Worm (Caenorhabditis elegans) whole organism, young adult: ENCODE results near the gene inso-1.

Experiments
- F39B2.1 ChIP-seq: fragments of 200-800 bp; sonication (Bioruptor generic); IDR thresholded peaks from 2 replicates; pipeline ENCODE4 v1.3.6; 2022; ENCODE audit warnings: missing genetic modification reagents, missing genetic modification characterization, missing compliant biosample characterization
- K11D2.4 ChIP-seq: fragments of 200-800 bp; sonication (Bioruptor generic); IDR thresholded peaks from 2 replicates; pipeline ENCODE4 v1.3.6; 2022; ENCODE audit warnings: missing genetic modification reagents, missing genetic modification characterization, missing compliant biosample characterization
- Y95B8A.8 ChIP-seq: fragments of 200-800 bp; sonication (Bioruptor generic); IDR thresholded peaks from 2 replicates; pipeline ENCODE4 v1.3.6; 2022; ENCODE audit warnings: missing genetic modification reagents, missing genetic modification characterization, missing compliant biosample characterization
- ZK185.1 ChIP-seq: sonication (generic microtip); optimal IDR thresholded peaks from 2 replicates; lab custom pipeline; 2016; ENCODE audit warnings: mild to moderate bottlenecking, missing genetic modification characterization, missing compliant biosample characterization; ENCODE audit not compliant: poor library complexity, severe bottlenecking
- akir-1 ChIP-seq: fragments of 200-800 bp; sonication (Bioruptor generic); optimal IDR thresholded peaks from 2 replicates; lab custom pipeline; 2018; ENCODE audit warnings: mild to moderate bottlenecking, missing genetic modification characterization, moderate library complexity, missing compliant biosample characterization
- aptf-2 ChIP-seq: fragments of 200-800 bp; sonication (Bioruptor generic); conservative IDR thresholded peaks from 2 replicates; pipeline ENCODE4 v1.3.6; 2022; ENCODE audit warnings: missing genetic modification reagents, missing genetic modification characterization, missing compliant biosample characterization
- atf-7 ChIP-seq: sonication (generic microtip); optimal IDR thresholded peaks from 2 replicates; lab custom pipeline; 2017; ENCODE audit warnings: mild to moderate bottlenecking, missing genetic modification characterization, missing compliant biosample characterization
- cebp-1 ChIP-seq, 2 experiments: fragments of 200-800 bp in 1 of 2; sonication (Bioruptor generic) in 1 of 2; sonication (generic microtip) in 1 of 2; IDR thresholded peaks in 1 of 2; optimal IDR thresholded peaks in 1 of 2; 2 replicates each; pipeline versions ENCODE4 v1.3.6 to Lab custom; 2017 to 2022; ENCODE audit warnings: missing compliant biosample characterization in 2 of 2, missing genetic modification characterization in 2 of 2, mild to moderate bottlenecking in 1 of 2, missing genetic modification reagents in 1 of 2, moderate library complexity in 1 of 2
- ceh-79 ChIP-seq: sonication (generic microtip); optimal IDR thresholded peaks from 2 replicates; lab custom pipeline; 2017; ENCODE audit warnings: mild to moderate bottlenecking, missing genetic modification characterization, missing compliant biosample characterization
- chd-7 ChIP-seq: sonication (generic microtip); optimal IDR thresholded peaks from 2 replicates; lab custom pipeline; 2016; ENCODE audit warnings: mild to moderate bottlenecking, missing genetic modification characterization, moderate library complexity, missing compliant biosample characterization
- dox-1 ChIP-seq: fragments of 200-800 bp; sonication (Bioruptor generic); IDR thresholded peaks from 2 replicates; pipeline ENCODE4 v1.3.6; 2022; ENCODE audit warnings: missing genetic modification reagents, missing genetic modification characterization, missing compliant biosample characterization
- ekl-4 ChIP-seq: fragments of 200-800 bp; sonication (Bioruptor generic); IDR thresholded peaks from 2 replicates; pipeline ENCODE4 v1.3.6; 2022; ENCODE audit warnings: missing genetic modification reagents, missing genetic modification characterization, missing compliant biosample characterization
- gei-17 ChIP-seq: fragments of 200-800 bp; sonication (Bioruptor generic); optimal IDR thresholded peaks from 2 replicates; lab custom pipeline; 2018; ENCODE audit warnings: mild to moderate bottlenecking, missing genetic modification characterization, missing compliant biosample characterization
- let-526 ChIP-seq: fragments of 200-800 bp; sonication (Bioruptor generic); IDR thresholded peaks from 2 replicates; pipeline ENCODE4 v1.3.6; 2022; ENCODE audit warnings: missing genetic modification reagents, missing genetic modification characterization, missing compliant biosample characterization
- let-607 ChIP-seq, 2 experiments: fragments of 200-800 bp in 1 of 2; sonication (Bioruptor generic) in 1 of 2; sonication (generic microtip) in 1 of 2; optimal IDR thresholded peaks; 2 replicates each; lab custom pipeline; 2016 to 2018; ENCODE audit warnings: mild to moderate bottlenecking in 2 of 2, missing compliant biosample characterization in 2 of 2, missing genetic modification characterization in 2 of 2, moderate library complexity in 2 of 2, missing genotype in 1 of 2
- lin-35 ChIP-seq, 3 experiments: fragments of 150-350 bp in 2 of 3; sonication (generic microtip) in 1 of 3; optimal IDR thresholded peaks; 2 replicates each; lab custom pipeline; 2014 to 2018; ENCODE audit warnings: missing biosample characterization in 3 of 3, missing genetic modification characterization in 3 of 3, missing genetic modification reagents in 3 of 3
- lin-40 ChIP-seq: sonication (generic microtip); optimal IDR thresholded peaks from 2 replicates; lab custom pipeline; 2016; ENCODE audit warnings: missing genetic modification characterization, mild to moderate bottlenecking, missing compliant biosample characterization, missing genotype, missing genetic modification reagents
- lir-1 ChIP-seq: fragments of 200-800 bp; sonication (Bioruptor generic); conservative IDR thresholded peaks from 2 replicates; pipeline ENCODE4 v1.3.6; 2022; ENCODE audit warnings: missing genetic modification reagents, missing genetic modification characterization, missing compliant biosample characterization
- mcd-1 ChIP-seq: fragments of 200-800 bp; sonication (Bioruptor generic); IDR thresholded peaks from 2 replicates; pipeline ENCODE4 v1.3.6; 2022; ENCODE audit warnings: missing genetic modification reagents, missing genetic modification characterization, missing compliant biosample characterization
- mes-4 ChIP-seq: sonication (generic microtip); optimal IDR thresholded peaks from 2 replicates; lab custom pipeline; 2016; ENCODE audit warnings: missing genotype, missing genetic modification characterization, missing compliant biosample characterization
- nhr-80 ChIP-seq: sonication (generic microtip); optimal IDR thresholded peaks from 2 replicates; lab custom pipeline; 2016; ENCODE audit warnings: missing genetic modification characterization, missing compliant biosample characterization
- pha-4 ChIP-seq: fragments of 150-350 bp; sonication (generic microtip); optimal IDR thresholded peaks from 2 replicates; lab custom pipeline; 2014; ENCODE audit warnings: missing biosample characterization, missing genetic modification reagents, missing genetic modification characterization
- snpc-1.1 ChIP-seq: sonication (generic microtip); optimal IDR thresholded peaks from 2 replicates; lab custom pipeline; 2017; ENCODE audit warnings: missing genetic modification characterization, mild to moderate bottlenecking, missing compliant biosample characterization, antibody characterized with exemption, moderate library complexity, missing genotype, missing genetic modification reagents; ENCODE audit not compliant: insufficient read depth
- tlf-1 ChIP-seq: fragments of 200-800 bp; sonication (Bioruptor generic); optimal IDR thresholded peaks from 2 replicates; lab custom pipeline; 2018; ENCODE audit warnings: mild to moderate bottlenecking, missing genetic modification characterization, missing compliant biosample characterization
- unc-130 ChIP-seq: sonication (generic microtip); optimal IDR thresholded peaks from 2 replicates; lab custom pipeline; 2016; ENCODE audit warnings: missing genetic modification reagents, missing genetic modification characterization, missing compliant biosample characterization
- unc-62 ChIP-seq: fragments of 150-350 bp; optimal IDR thresholded peaks from 2 replicates; lab custom pipeline; 2014; ENCODE audit warnings: missing biosample characterization, missing genetic modification reagents, missing genetic modification characterization
- zim-3 ChIP-seq: sonication (generic microtip); optimal IDR thresholded peaks from 2 replicates; lab custom pipeline; 2017; ENCODE audit warnings: mild to moderate bottlenecking, missing genetic modification characterization, moderate library complexity, missing compliant biosample characterization
- ztf-26 ChIP-seq: sonication (generic microtip); optimal IDR thresholded peaks from 2 replicates; lab custom pipeline; 2017; ENCODE audit warnings: missing genetic modification characterization, missing compliant biosample characterization
- ztf-28 ChIP-seq: fragments of 200-800 bp; sonication (Bioruptor generic); IDR thresholded peaks from 2 replicates; pipeline ENCODE4 v1.3.6; 2022; ENCODE audit warnings: missing genetic modification reagents, missing genetic modification characterization, missing compliant biosample characterization

The inso-1 gene

ce11 chrX:1329847-1330246, 29.9 kb downstream of the inso-1 start, which contains the start of gene F21E9.2:
TSS of gene F21E9.2 (minus strand) at chrX:1329947.
- TF ChIP-seq unc-130 = no peak
- no peak for TF ChIP-seq ekl-4 (GFP tag; lab: Robert Waterston, UW)
- no peak for TF ChIP-seq ztf-26 (tag; lab: Kevin White, UChicago)
- TF ChIP-seq mcd-1 = no peak

- peak; percentile 56 for TF ChIP-seq tlf-1 (GFP tag; lab: Kevin White, UChicago)
- TF ChIP-seq unc-62 = peak; percentile 75
- TF ChIP-seq nhr-80 (tag; lab: Kevin White, UChicago) = peak; percentile 83
- peak; percentile 57 to 72 for TF ChIP-seq let-607 (tag; optimal IDR thresholded peaks at IDR 0.05; lab: Kevin White, UChicago)
- TF ChIP-seq dox-1 = peak; percentile 32; the same call in 1 of the 2 replicates
- 0 out of 2 replicates have a peak, but pooled peaks have one; percentile 52 for TF ChIP-seq Y95B8A.8 (GFP tag; lab: Robert Waterston, UW)
- no peak for TF ChIP-seq snpc-1.1 (tag; lab: Kevin White, UChicago)
- TF ChIP-seq atf-7 (tag; lab: Kevin White, UChicago) = peak; percentile 38
- TF ChIP-seq lir-1 (GFP tag; lab: Robert Waterston, UW) = 0 out of 2 replicates have a peak, but pooled peaks have one; percentile 21
- 0 out of 2 replicates have a peak, but pooled peaks have one; percentile 25 for TF ChIP-seq cebp-1 (GFP tag; IDR thresholded peaks at IDR 0.05; lab: Robert Waterston, UW)
- TF ChIP-seq cebp-1 (tag; optimal IDR thresholded peaks at IDR 0.05; lab: Kevin White, UChicago) = peak; percentile 10
- 0 out of 2 replicates have a peak, but pooled peaks have one; percentile 36 for TF ChIP-seq let-526 (GFP tag; lab: Robert Waterston, UW)
- TF ChIP-seq chd-7 (tag; lab: Kevin White, UChicago) = peak; percentile 53
- TF ChIP-seq zim-3 (tag; lab: Kevin White, UChicago) = no peak
- no peak for TF ChIP-seq ceh-79
- no peak for TF ChIP-seq pha-4 (tag; lab: Kevin White, UChicago)
- no peak for TF ChIP-seq F39B2.1 (GFP tag; lab: Robert Waterston, UW)
Observed at ce11 chrX:1337009-1337408, 37.1 kb downstream of the inso-1 start, which contains the start of gene ttr-37. TSS of gene ttr-37 (minus strand) at chrX:1337175.

ce11 chrX:1337834-1338233, 37.9 kb downstream of the inso-1 start:
- TF ChIP-seq mes-4 = no peak
- TF ChIP-seq nhr-80 (tag; lab: Kevin White, UChicago) = peak; percentile 52

ce11 chrX:1338906-1339673, 39.1 kb downstream of the inso-1 start:
- TF ChIP-seq gei-17 (GFP tag; lab: Kevin White, UChicago) (peak; percentile 77), aptf-2 (GFP tag; lab: Robert Waterston, UW) (no peak), ZK185.1 (peak; percentile 29), lin-40 (tag; lab: Kevin White, UChicago) (peak; percentile 67), mes-4 (no peak), K11D2.4 (0 out of 2 replicates have a peak, but pooled peaks have one; percentile 13)

- TF ChIP-seq ztf-28 (GFP tag; lab: Robert Waterston, UW) (no peak), lin-35 (GFP tag; optimal IDR thresholded peaks at IDR 0.05; lab: Kevin White, UChicago) (no peak), akir-1 (GFP tag; lab: Kevin White, UChicago) (no peak)
Observed at ce11 chrX:1344321-1344720, 44.4 kb downstream of the inso-1 start, which contains the start of gene ins-39. TSS of gene ins-39 (minus strand) at chrX:1344421.
